Fruit fly (Drosophila melanogaster) S2 (cell line): Measurements from ENCODE around the gene CG15262.

Source experiments
- CG8478 ChIP-seq: fragments of >200 bp; optimal IDR thresholded peaks from 2 replicates; lab custom pipeline; 2018
- CTCF ChIP-seq, 2 experiments: fragments of >200 bp; optimal IDR thresholded peaks; 2 replicates each; lab custom pipeline; 2018

Gene CG15262

dm6 chr2L:15327993-15328392, 30.4 kb downstream of the CG15262 start:
- no peak for TF ChIP-seq CG8478 (lab: Kevin White, UChicago)
- no peak for TF ChIP-seq CTCF (optimal IDR thresholded peaks at IDR 0.05; lab: Kevin White, UChicago)

- TF ChIP-seq CG8478 (lab: Kevin White, UChicago) (no peak), CTCF (optimal IDR thresholded peaks at IDR 0.05; lab: Kevin White, UChicago) (no peak)
These were observed 31.8 kb downstream of the CG15262 start for dm6 chr2L:15329382-15329781.

DNA sequence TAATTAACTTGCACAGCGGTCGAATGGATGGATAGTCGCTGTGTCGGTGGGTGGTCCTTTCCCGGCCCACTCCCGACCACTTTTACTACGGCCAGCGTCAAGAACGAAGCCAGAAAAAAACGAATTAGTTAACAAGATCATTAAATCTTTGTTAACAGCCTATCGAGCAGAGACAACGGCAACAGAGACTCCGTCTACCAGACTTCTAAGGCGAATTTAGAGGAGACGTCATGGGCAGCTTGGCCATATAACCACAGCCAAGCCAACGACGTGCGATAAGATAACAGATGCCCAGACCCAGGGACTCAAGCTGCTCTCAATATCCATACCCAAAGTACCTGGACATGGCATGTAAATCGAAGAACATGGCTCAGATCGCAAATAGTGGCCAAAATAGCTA, 33.0 kb downstream of the CG15262 start:
- TF ChIP-seq CTCF (optimal IDR thresholded peaks at IDR 0.05; lab: Kevin White, UChicago) (no peak), CG8478 (lab: Kevin White, UChicago) (no peak)

dm6 chr2L:15331353-15331752, 33.7 kb downstream of the CG15262 start:
- TF ChIP-seq CG8478 (lab: Kevin White, UChicago) (no peak), CTCF (optimal IDR thresholded peaks at IDR 0.05; lab: Kevin White, UChicago) (no peak)

DNA sequence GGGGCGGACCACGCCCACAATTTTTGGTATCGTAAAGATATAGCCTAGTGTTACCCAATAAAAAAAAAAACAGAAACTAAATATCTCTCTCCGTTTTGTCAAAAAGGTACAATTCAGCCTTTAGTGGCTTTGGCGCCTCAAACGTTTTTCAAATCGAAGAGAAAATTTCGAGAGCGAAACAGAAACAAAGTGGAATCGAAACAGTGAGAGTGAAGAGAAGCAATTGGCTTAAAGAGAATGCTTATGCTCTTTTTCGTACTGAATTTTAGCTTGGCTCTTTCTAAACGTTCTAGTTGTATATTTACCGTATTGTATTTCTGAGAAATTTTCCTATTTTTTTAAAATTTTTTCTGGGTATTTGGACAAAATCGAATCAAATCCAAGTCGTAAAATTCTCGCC, 35.0 kb downstream of the CG15262 start:
- TF ChIP-seq CG8478 (lab: Kevin White, UChicago) (no peak), CTCF (optimal IDR thresholded peaks at IDR 0.05; lab: Kevin White, UChicago) (no peak)

dm6 chr2L:15333602-15334080, 36.0 kb downstream of the CG15262 start, which contains the start of gene esg:
esg (plus strand) TSS chr2L:15333866.
- TF ChIP-seq CTCF (optimal IDR thresholded peaks at IDR 0.05; lab: Kevin White, UChicago) (no peak), CG8478 (lab: Kevin White, UChicago) (no peak)

dm6 chr2L:15337248-15337848, 39.7 kb downstream of the CG15262 start:
- TF ChIP-seq CG8478 (lab: Kevin White, UChicago): no peak
- no peak for TF ChIP-seq CTCF (optimal IDR thresholded peaks at IDR 0.05; lab: Kevin White, UChicago)

DNA sequence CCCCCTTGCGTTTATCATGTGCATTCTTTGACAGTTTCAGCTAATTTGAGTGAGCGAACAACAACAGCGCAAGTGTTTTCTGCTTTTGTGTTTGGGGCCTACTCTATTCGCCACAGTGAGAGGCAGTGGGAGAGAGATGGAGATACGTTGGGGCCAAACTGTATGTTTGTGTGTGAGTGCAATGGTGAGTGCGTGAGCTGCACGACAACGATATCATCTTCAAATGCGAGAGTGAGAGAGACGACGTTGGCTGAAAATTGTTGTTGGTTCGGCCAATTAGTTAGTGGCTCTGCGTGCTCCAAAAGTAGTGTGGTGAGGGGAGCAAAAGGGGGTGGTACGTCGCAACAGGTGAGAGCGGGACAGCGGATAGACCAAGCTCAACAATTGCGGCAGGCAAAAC, 42.0 kb downstream of the CG15262 start:
- no peak for TF ChIP-seq CG8478 (lab: Kevin White, UChicago)
- no peak for TF ChIP-seq CTCF (optimal IDR thresholded peaks at IDR 0.05; lab: Kevin White, UChicago)

DNA sequence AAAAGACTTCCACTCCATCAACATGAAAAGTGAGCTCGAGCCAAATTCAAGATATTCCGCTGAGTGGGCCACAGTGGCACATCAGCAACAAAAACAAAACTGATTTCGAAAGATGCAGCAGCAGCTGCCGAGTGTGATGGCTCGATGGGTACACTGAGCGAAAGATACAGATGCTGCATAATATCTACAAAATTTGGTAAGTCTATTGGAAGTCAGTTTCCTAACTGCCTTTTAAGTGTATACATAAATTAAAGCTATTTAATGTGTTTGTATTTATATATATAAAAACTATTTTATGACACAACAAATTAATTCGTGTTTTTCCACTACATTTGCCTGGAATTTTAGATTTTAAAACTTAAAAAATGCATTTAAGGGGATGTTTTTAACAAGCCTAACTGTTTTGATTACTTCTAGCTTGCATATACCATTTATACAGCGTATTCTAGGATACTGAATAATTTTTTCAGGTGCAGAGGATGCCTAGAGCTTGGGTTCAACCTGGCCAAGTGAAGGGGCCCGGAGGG, 45.8 kb downstream of the CG15262 start:
- no peak for TF ChIP-seq CG8478 (lab: Kevin White, UChicago)
- TF ChIP-seq CTCF (optimal IDR thresholded peaks at IDR 0.05; lab: Kevin White, UChicago): no peak

dm6 chr2L:15345295-15345694, 47.7 kb downstream of the CG15262 start:
- TF ChIP-seq CTCF (optimal IDR thresholded peaks at IDR 0.05; lab: Kevin White, UChicago) (no peak), CG8478 (lab: Kevin White, UChicago) (no peak)
